Worm (Caenorhabditis elegans) whole organism, L4 larva: ENCODE data around the gene iscu-1.
A peak's percentile ranks its signal among the peaks of the same experiment; 100 is the strongest.

ENCODE experiments used
- F10B5.3 ChIP-seq: sonication (generic microtip); optimal IDR thresholded peaks from 2 replicates; lab custom pipeline; 2016; ENCODE audit warnings: mild to moderate bottlenecking, missing genetic modification characterization, missing compliant biosample characterization
- T20F7.1 ChIP-seq: fragments of 200-800 bp; sonication (Bioruptor generic); optimal IDR thresholded peaks from 2 replicates; lab custom pipeline; 2018; ENCODE audit warnings: mild to moderate bottlenecking, missing genetic modification characterization, missing compliant biosample characterization
- T26A8.4 ChIP-seq: fragments of 200-800 bp; sonication (Bioruptor generic); IDR thresholded peaks from 2 replicates; pipeline ENCODE4 v1.3.6; 2022; ENCODE audit warnings: missing genetic modification characterization, missing compliant biosample characterization
- Y48G9A.11 ChIP-seq: fragments of 200-800 bp; sonication (Bioruptor generic); IDR thresholded peaks from 2 replicates; pipeline ENCODE4 v1.3.6; 2022; ENCODE audit warnings: missing genetic modification reagents, missing genetic modification characterization, missing compliant biosample characterization
- Y75B8A.6 ChIP-seq: fragments of 200-800 bp; sonication (Bioruptor generic); IDR thresholded peaks from 2 replicates; pipeline ENCODE4 v1.3.6; 2022; ENCODE audit warnings: missing genetic modification reagents, missing genetic modification characterization, missing compliant biosample characterization
- ZK546.5 ChIP-seq, 2 experiments: sonication (generic microtip); optimal IDR thresholded peaks; 2 replicates each; lab custom pipeline; 2017; ENCODE audit warnings: missing biosample characterization in 2 of 2, missing genetic modification characterization in 2 of 2
- aha-1 ChIP-seq: fragments of 150-350 bp; peaks from one replicate; lab custom pipeline; 2014; ENCODE audit warnings: missing biosample characterization, missing genetic modification characterization
- aly-2 ChIP-seq: sonication (generic microtip); optimal IDR thresholded peaks from 2 replicates; lab custom pipeline; 2018; ENCODE audit warnings: missing biosample characterization, missing genetic modification characterization
- arid-1 ChIP-seq: fragments of 200-800 bp; sonication (Bioruptor generic); conservative IDR thresholded peaks from 2 replicates; pipeline ENCODE4 v1.3.6; 2022; ENCODE audit warnings: missing genetic modification reagents, missing genetic modification characterization, missing compliant biosample characterization
- ceh-44 ChIP-seq: fragments of 200-800 bp; sonication (Bioruptor generic); IDR thresholded peaks from 2 replicates; pipeline ENCODE4 v1.3.6; 2022; ENCODE audit warnings: missing genetic modification reagents, missing genetic modification characterization, missing compliant biosample characterization
- ceh-62 ChIP-seq: sonication (generic microtip); optimal IDR thresholded peaks from 2 replicates; lab custom pipeline; 2017; ENCODE audit warnings: missing biosample characterization, missing genetic modification characterization
- ceh-82 ChIP-seq: sonication (generic microtip); optimal IDR thresholded peaks from 2 replicates; lab custom pipeline; 2017; ENCODE audit warnings: missing biosample characterization, missing genetic modification characterization
- ces-1 ChIP-seq: fragments of 150-350 bp; sonication (generic microtip); optimal IDR thresholded peaks from 4 replicates; lab custom pipeline; 2014; ENCODE audit warnings: missing biosample characterization, missing genetic modification reagents, missing genetic modification characterization
- cey-2 ChIP-seq: sonication (generic microtip); optimal IDR thresholded peaks from 3 replicates; lab custom pipeline; 2017; ENCODE audit warnings: missing genetic modification characterization, mild to moderate bottlenecking, missing compliant biosample characterization, antibody characterized with exemption, borderline replicate concordance; ENCODE audit not compliant: insufficient read depth
- ctbp-1 ChIP-seq: fragments of 200-800 bp; sonication (Bioruptor generic); IDR thresholded peaks from 2 replicates; pipeline ENCODE4 v1.3.6; 2022; ENCODE audit warnings: missing genetic modification reagents, missing genetic modification characterization, missing compliant biosample characterization
- daf-12 ChIP-seq: fragments of 150-350 bp; optimal IDR thresholded peaks from 2 replicates; lab custom pipeline; 2014; ENCODE audit warnings: missing biosample characterization, missing genetic modification reagents, missing genetic modification characterization
- dmd-8 ChIP-seq: fragments of 200-800 bp; sonication (Bioruptor generic); IDR thresholded peaks from 2 replicates; pipeline ENCODE4 v1.3.6; 2022; ENCODE audit warnings: missing genetic modification characterization, missing compliant biosample characterization
- dpl-1 ChIP-seq: fragments of 150-350 bp; optimal IDR thresholded peaks from 2 replicates; lab custom pipeline; 2014; ENCODE audit warnings: missing biosample characterization, missing genetic modification reagents, missing genetic modification characterization
- gei-8 ChIP-seq: fragments of 200-800 bp; sonication (Bioruptor generic); optimal IDR thresholded peaks from 2 replicates; lab custom pipeline; 2018; ENCODE audit warnings: mild to moderate bottlenecking, missing genetic modification characterization, missing compliant biosample characterization
- hlh-30 ChIP-seq: sonication (generic microtip); optimal IDR thresholded peaks from 2 replicates; lab custom pipeline; 2017; ENCODE audit warnings: antibody characterized with exemption, mild to moderate bottlenecking, missing genetic modification characterization, missing compliant biosample characterization; ENCODE audit not compliant: insufficient read depth
- jun-1 ChIP-seq: fragments of 150-350 bp; optimal IDR thresholded peaks from 2 replicates; lab custom pipeline; 2014; ENCODE audit warnings: missing biosample characterization, missing genetic modification reagents, missing genetic modification characterization
- lin-1 ChIP-seq: fragments of 200-800 bp; sonication (Bioruptor generic); IDR thresholded peaks from 2 replicates; pipeline ENCODE4 v1.3.6; 2022; ENCODE audit warnings: missing genetic modification reagents, missing genetic modification characterization, missing compliant biosample characterization
- lin-13 ChIP-seq: fragments of 150-350 bp; optimal IDR thresholded peaks from 2 replicates; lab custom pipeline; 2014; ENCODE audit warnings: missing biosample characterization, missing genetic modification reagents, missing genetic modification characterization
- lin-38 ChIP-seq: fragments of 200-800 bp; sonication (Bioruptor generic); IDR thresholded peaks from 2 replicates; pipeline ENCODE4 v1.3.6; 2022; ENCODE audit warnings: missing genetic modification reagents, missing genetic modification characterization, missing compliant biosample characterization
- lin-39 ChIP-seq: fragments of 150-350 bp; optimal IDR thresholded peaks from 2 replicates; lab custom pipeline; 2014; ENCODE audit warnings: missing biosample characterization, missing genetic modification reagents, missing genetic modification characterization
- lir-3 ChIP-seq: sonication (generic microtip); optimal IDR thresholded peaks from 2 replicates; lab custom pipeline; 2016; ENCODE audit warnings: mild to moderate bottlenecking, missing genetic modification characterization, missing compliant biosample characterization
- madf-9 ChIP-seq: fragments of 200-800 bp; sonication (Bioruptor generic); conservative IDR thresholded peaks from 2 replicates; pipeline ENCODE4 v1.3.6; 2022; ENCODE audit warnings: missing genetic modification reagents, missing genetic modification characterization, missing compliant biosample characterization
- mdt-29 ChIP-seq: fragments of 200-800 bp; sonication (Bioruptor generic); IDR thresholded peaks from 2 replicates; pipeline ENCODE4 v1.3.6; 2022; ENCODE audit warnings: missing genetic modification reagents, missing genetic modification characterization, missing compliant biosample characterization
- mxl-2 ChIP-seq: fragments of 200-800 bp; sonication (Bioruptor generic); conservative IDR thresholded peaks from 2 replicates; pipeline ENCODE4 v1.3.6; 2022; ENCODE audit warnings: missing genetic modification reagents, missing genetic modification characterization, missing compliant biosample characterization
- nhr-11 ChIP-seq: fragments of 150-350 bp; optimal IDR thresholded peaks from 2 replicates; lab custom pipeline; 2014; ENCODE audit warnings: missing biosample characterization, missing genetic modification characterization
- nhr-237 ChIP-seq: sonication (generic microtip); optimal IDR thresholded peaks from 2 replicates; lab custom pipeline; 2017; ENCODE audit warnings: missing biosample characterization, missing genetic modification characterization
- nhr-76 ChIP-seq: fragments of 150-350 bp; optimal IDR thresholded peaks from 2 replicates; lab custom pipeline; 2014; ENCODE audit warnings: missing biosample characterization, missing genetic modification characterization
- pha-4 ChIP-seq, 2 experiments: fragments of 150-350 bp in 1 of 2; fragments of 200-800 bp in 1 of 2; sonication (Bioruptor generic) in 1 of 2; IDR thresholded peaks in 1 of 2; optimal IDR thresholded peaks in 1 of 2; 2 replicates each; pipeline versions ENCODE4 v1.3.6 to Lab custom; 2014 to 2022; ENCODE audit warnings: missing genetic modification characterization in 2 of 2, missing genetic modification reagents in 2 of 2, missing biosample characterization in 1 of 2, missing compliant biosample characterization in 1 of 2
- pqm-1 ChIP-seq: sonication (generic microtip); optimal IDR thresholded peaks from 2 replicates; lab custom pipeline; 2017; ENCODE audit warnings: missing biosample characterization, missing genetic modification characterization
- rbr-2 ChIP-seq: sonication (generic microtip); optimal IDR thresholded peaks from 2 replicates; lab custom pipeline; 2016; ENCODE audit warnings: missing genotype, missing genetic modification characterization, missing compliant biosample characterization
- snpc-1.2 ChIP-seq: fragments of 200-800 bp; sonication (Bioruptor generic); IDR thresholded peaks from 2 replicates; pipeline ENCODE4 v1.3.6; 2022; ENCODE audit warnings: missing genetic modification reagents, missing genetic modification characterization, missing compliant biosample characterization
- unc-130 ChIP-seq: sonication (generic microtip); optimal IDR thresholded peaks from 2 replicates; lab custom pipeline; 2016; ENCODE audit warnings: missing genetic modification reagents, missing genetic modification characterization, missing compliant biosample characterization
- vab-7 ChIP-seq: fragments of 200-800 bp; sonication (Bioruptor generic); IDR thresholded peaks from 2 replicates; pipeline ENCODE4 v1.3.6; 2022; ENCODE audit warnings: missing genetic modification reagents, missing genetic modification characterization, missing compliant biosample characterization
- zag-1 ChIP-seq: fragments of 150-350 bp; optimal IDR thresholded peaks from 2 replicates; lab custom pipeline; 2014; ENCODE audit warnings: missing biosample characterization, missing genetic modification characterization
- zfp-2 ChIP-seq: sonication (generic microtip); optimal IDR thresholded peaks from 2 replicates; lab custom pipeline; 2016; ENCODE audit warnings: mild to moderate bottlenecking, missing genetic modification characterization, missing compliant biosample characterization
- zfp-3 ChIP-seq: fragments of 200-800 bp; sonication (Bioruptor generic); conservative IDR thresholded peaks from 2 replicates; pipeline ENCODE4 v1.3.6; 2022; ENCODE audit warnings: missing genetic modification reagents, missing genetic modification characterization, missing compliant biosample characterization
- zip-2 ChIP-seq: fragments of 150-350 bp; optimal IDR thresholded peaks from 2 replicates; lab custom pipeline; 2014; ENCODE audit warnings: missing biosample characterization, missing genetic modification characterization
- ztf-11 ChIP-seq: fragments of 150-350 bp; optimal IDR thresholded peaks from 2 replicates; lab custom pipeline; 2014; ENCODE audit warnings: missing biosample characterization, missing genetic modification characterization

Gene iscu-1

DNA sequence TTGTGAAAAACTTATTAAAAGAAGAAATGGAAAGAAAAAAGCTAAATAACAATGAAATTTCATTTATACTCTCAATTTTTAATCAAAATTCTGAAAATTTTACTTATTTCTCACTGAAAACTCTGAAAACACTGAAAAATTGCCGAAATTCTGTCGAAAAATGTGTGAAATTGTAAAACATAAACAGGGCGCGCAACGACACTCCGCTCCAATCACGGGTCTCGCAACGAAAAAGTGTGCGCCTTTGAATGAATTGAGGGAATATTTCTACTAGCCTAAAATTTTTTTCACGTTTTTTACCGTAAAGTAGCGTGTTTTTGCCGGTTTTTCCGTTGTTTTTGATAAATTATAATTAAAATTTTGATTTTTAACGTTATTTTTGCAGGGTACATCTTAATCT is 6.3 kb upstream of the iscu-1 start, which contains the start of gene rpl-18 (continued):
- TF ChIP-seq zfp-2 (tag; lab: Kevin White, UChicago) (no peak), ceh-44 (GFP tag; lab: Robert Waterston, UW) (no peak), F10B5.3 (tag; lab: Kevin White, UChicago) (no peak), zag-1 (no peak), pha-4 (GFP tag; IDR thresholded peaks at IDR 0.05; lab: Robert Waterston, UW) (no peak), pha-4 (tag; optimal IDR thresholded peaks at IDR 0.05; lab: Kevin White, UChicago) (no peak), mdt-29 (GFP tag; lab: Robert Waterston, UW) (no peak), dmd-8 (GFP tag; lab: Robert Waterston, UW) (no peak), unc-130 (peak; percentile 8), arid-1 (no peak), Y75B8A.6 (GFP tag; lab: Robert Waterston, UW) (no peak), lin-38 (GFP tag; lab: Robert Waterston, UW) (peak; percentile 57), aly-2 (tag; lab: Kevin White, UChicago) (no peak), ztf-11 (tag; lab: Kevin White, UChicago) (no peak), zip-2 (tag; lab: Kevin White, UChicago) (no peak), pqm-1 (tag; lab: Kevin White, UChicago) (no peak), vab-7 (GFP tag; lab: Robert Waterston, UW) (no peak), aha-1 (no peak), lin-13 (peak; percentile 72), nhr-11 (tag; lab: Kevin White, UChicago) (peak; percentile 48), cey-2 (tag; lab: Kevin White, UChicago) (no peak), lin-39 (tag; lab: Kevin White, UChicago) (no peak), madf-9 (GFP tag; lab: Robert Waterston, UW) (no peak), ceh-82 (no peak), nhr-76 (tag; lab: Kevin White, UChicago) (no peak), ceh-62 (tag; lab: Kevin White, UChicago) (no peak), gei-8 (no peak), zfp-3 (GFP tag; lab: Robert Waterston, UW) (no peak), lin-1 (GFP tag; lab: Robert Waterston, UW) (no peak), lir-3 (tag; lab: Kevin White, UChicago) (no peak), T26A8.4 (GFP tag; lab: Robert Waterston, UW) (no peak), hlh-30 (tag; lab: Kevin White, UChicago) (peak; percentile 85), Y48G9A.11 (peak; percentile 95), dpl-1 (GFP tag; lab: Kevin White, UChicago) (peak; percentile 80), ctbp-1 (no peak)
- TF ChIP-seq, all 104 proteins: peak for 21

DNA sequence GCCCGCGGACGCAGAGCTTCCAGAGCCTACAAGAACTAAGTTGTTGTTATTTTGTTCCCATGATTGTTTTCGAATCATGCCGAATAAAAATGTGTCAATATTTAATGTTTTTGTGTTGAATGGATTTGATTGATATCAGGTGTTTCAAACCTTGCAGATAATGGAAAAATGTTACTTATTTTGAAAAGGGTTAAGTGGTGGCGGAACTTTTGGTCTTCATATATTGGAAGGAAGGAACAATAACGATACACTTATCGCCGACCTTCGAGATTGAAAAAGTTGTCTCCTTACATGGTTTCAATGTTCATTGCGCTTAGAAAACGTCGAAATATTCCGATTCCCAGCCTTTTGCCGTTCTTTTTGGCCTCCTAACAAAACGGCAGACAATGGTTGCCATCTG is 5.1 kb upstream of the iscu-1 start, which contains the start of gene gly-10:
Gene gly-10, plus strand, starts transcription at position 387 of the 400 bp plus-strand sequence.
- TF ChIP-seq nhr-237 (tag; lab: Kevin White, UChicago) (no peak), mxl-2 (no peak), jun-1 (tag; lab: Kevin White, UChicago) (no peak), ZK546.5 (tag; optimal IDR thresholded peaks at IDR 0.05; lab: Kevin White, UChicago) (no peak), snpc-1.2 (peak; percentile 61), ces-1 (GFP tag; lab: Kevin White, UChicago) (no peak), ctbp-1 (no peak)
- TF ChIP-seq, all 104 proteins: peak for 1

DNA sequence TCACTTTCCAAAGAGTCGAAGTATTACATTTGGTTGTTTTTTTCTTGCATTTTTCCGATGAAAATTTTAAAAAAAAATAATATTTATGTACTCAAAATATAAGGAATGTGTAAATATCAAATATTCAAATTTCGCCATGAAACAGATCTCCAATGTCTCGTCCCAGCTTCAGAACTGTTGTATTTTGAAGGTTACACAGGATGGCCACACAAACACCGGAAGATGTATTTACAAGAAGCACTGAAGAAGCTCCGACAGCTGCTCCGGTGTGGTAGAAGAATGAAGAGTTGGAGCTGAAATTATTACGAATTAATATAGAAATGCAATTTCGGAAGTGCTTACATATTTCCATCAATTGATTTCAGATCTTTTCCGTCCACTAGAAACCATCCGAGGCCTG is 1.4 kb upstream of the iscu-1 start:
- TF ChIP-seq pha-4 (GFP tag; IDR thresholded peaks at IDR 0.05; lab: Robert Waterston, UW): 0 out of 2 replicates have a peak, but pooled peaks have one; percentile 19
- no peak for TF ChIP-seq pha-4 (tag; optimal IDR thresholded peaks at IDR 0.05; lab: Kevin White, UChicago)
- TF ChIP-seq snpc-1.2: peak; percentile 42; the same call in 1 of the 2 replicates
- no peak for TF ChIP-seq unc-130
- TF ChIP-seq ceh-82: no peak
- no peak for TF ChIP-seq rbr-2 (tag; lab: Kevin White, UChicago)
- TF ChIP-seq nhr-76 (tag; lab: Kevin White, UChicago): no peak
- no peak for TF ChIP-seq T20F7.1 (GFP tag; lab: Kevin White, UChicago)
- no peak for TF ChIP-seq daf-12 (tag; lab: Kevin White, UChicago)
